Worm (Caenorhabditis elegans) whole organism, early embryonic: ENCODE results near the gene frpr-7.

Source experiments
- B0310.2 ChIP-seq: sonication (generic microtip); optimal IDR thresholded peaks from 2 replicates; lab custom pipeline; 2016; ENCODE audit warnings: mild to moderate bottlenecking, missing genetic modification characterization, missing compliant biosample characterization
- F13C5.2 ChIP-seq: sonication (generic microtip); optimal IDR thresholded peaks from 2 replicates; lab custom pipeline; 2017; ENCODE audit warnings: mild to moderate bottlenecking, missing genetic modification characterization, inconsistent platforms, missing compliant biosample characterization
- aly-1 ChIP-seq: sonication (generic microtip); optimal IDR thresholded peaks from 2 replicates; lab custom pipeline; 2016; ENCODE audit warnings: missing genetic modification characterization, missing compliant biosample characterization
- ama-1 ChIP-seq: fragments of 150-350 bp; optimal IDR thresholded peaks from 2 replicates; lab custom pipeline; 2014
- ceh-13 ChIP-seq: fragments of 200-800 bp; sonication (Bioruptor generic); optimal IDR thresholded peaks from 2 replicates; lab custom pipeline; 2018; ENCODE audit warnings: mild to moderate bottlenecking, missing genetic modification characterization, missing compliant biosample characterization
- ceh-36 ChIP-seq: sonication (generic microtip); optimal IDR thresholded peaks from 2 replicates; lab custom pipeline; 2016; ENCODE audit warnings: missing genetic modification characterization, inconsistent platforms, missing compliant biosample characterization
- ets-7 ChIP-seq: sonication (generic microtip); optimal IDR thresholded peaks from 2 replicates; lab custom pipeline; 2016; ENCODE audit warnings: missing genotype, missing genetic modification characterization, missing compliant biosample characterization
- flt-1 ChIP-seq: fragments of 200-800 bp; sonication (Bioruptor generic); IDR thresholded peaks from 2 replicates; pipeline ENCODE4 v1.3.6; 2022; ENCODE audit warnings: missing genetic modification characterization, missing compliant biosample characterization
- hmbx-1 ChIP-seq: sonication (generic microtip); optimal IDR thresholded peaks from 2 replicates; lab custom pipeline; 2016; ENCODE audit warnings: mild to moderate bottlenecking, missing genetic modification characterization, missing compliant biosample characterization
- hmg-4 ChIP-seq: fragments of 200-800 bp; sonication (Bioruptor generic); optimal IDR thresholded peaks from 2 replicates; lab custom pipeline; 2018; ENCODE audit warnings: mild to moderate bottlenecking, missing genetic modification characterization, missing compliant biosample characterization
- hnd-1 ChIP-seq: sonication (generic microtip); optimal IDR thresholded peaks from 2 replicates; lab custom pipeline; 2016; ENCODE audit warnings: missing genetic modification characterization, missing compliant biosample characterization
- pes-1 ChIP-seq: fragments of 200-800 bp; sonication (Bioruptor generic); IDR thresholded peaks from 2 replicates; pipeline ENCODE4 v1.3.6; 2022; ENCODE audit warnings: missing genetic modification reagents, missing genetic modification characterization, missing compliant biosample characterization
- scrt-1 ChIP-seq: fragments of 200-800 bp; sonication (Bioruptor generic); IDR thresholded peaks from 2 replicates; pipeline ENCODE4 v1.3.6; 2022; ENCODE audit warnings: missing genetic modification characterization, missing compliant biosample characterization
- sea-1 ChIP-seq: fragments of 200-800 bp; sonication (Bioruptor generic); conservative IDR thresholded peaks from 2 replicates; pipeline ENCODE4 v1.3.6; 2022; ENCODE audit warnings: missing genetic modification characterization, missing compliant biosample characterization
- tbx-11 ChIP-seq: fragments of 200-800 bp; sonication (Bioruptor generic); IDR thresholded peaks from 2 replicates; pipeline ENCODE4 v1.3.6; 2022; ENCODE audit warnings: missing genetic modification characterization, missing compliant biosample characterization
- tbx-37 ChIP-seq: fragments of 200-800 bp; sonication (Bioruptor generic); conservative IDR thresholded peaks from 2 replicates; pipeline ENCODE4 v1.3.6; 2022; ENCODE audit warnings: missing genetic modification reagents, missing genetic modification characterization, missing compliant biosample characterization
- tra-4 ChIP-seq: sonication (generic microtip); optimal IDR thresholded peaks from 2 replicates; lab custom pipeline; 2017; ENCODE audit warnings: missing genetic modification characterization, missing compliant biosample characterization

The frpr-7 gene

DNA sequence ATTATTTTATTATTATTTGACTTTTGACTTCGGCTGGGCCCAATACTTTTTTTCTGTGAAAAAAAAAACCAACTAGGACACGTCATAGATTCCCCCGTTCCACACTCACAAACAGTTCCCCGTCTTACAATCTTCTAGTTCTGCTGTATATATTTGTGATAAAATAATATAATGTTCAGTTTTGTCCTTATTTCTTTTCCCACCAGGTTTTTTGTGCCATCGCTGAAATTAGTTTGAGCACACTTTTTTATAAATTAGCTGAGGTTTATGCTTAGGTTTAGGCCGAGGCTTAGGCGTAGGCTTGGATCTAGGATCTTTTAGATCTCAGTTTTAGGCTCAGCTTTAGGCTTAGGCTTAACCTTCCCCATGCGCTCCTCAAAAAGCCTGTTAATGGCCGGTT, 52.3 kb downstream of the frpr-7 start:
- TF ChIP-seq scrt-1 (GFP tag; lab: Robert Waterston, UW) = no peak
- no peak for TF ChIP-seq flt-1 (GFP tag; lab: Robert Waterston, UW)
- TF ChIP-seq tbx-37 (GFP tag; lab: Robert Waterston, UW) = no peak
- no peak for TF ChIP-seq ets-7
- no peak for TF ChIP-seq B0310.2
- no peak for TF ChIP-seq aly-1 (tag; lab: Kevin White, UChicago)
- no peak for TF ChIP-seq sea-1 (GFP tag; lab: Robert Waterston, UW)
- TF ChIP-seq F13C5.2 (tag; lab: Kevin White, UChicago) = no peak
- no peak for TF ChIP-seq pes-1 (GFP tag; lab: Robert Waterston, UW)
- TF ChIP-seq ceh-13 (GFP tag; lab: Kevin White, UChicago) = no peak
- TF ChIP-seq hmbx-1 (tag; lab: Kevin White, UChicago) = no peak
- TF ChIP-seq hmg-4 (GFP tag; lab: Kevin White, UChicago) = no peak

ce11 chrX:17521425-17521824, 58.3 kb downstream of the frpr-7 start:
- TF ChIP-seq ets-7 (no peak), ceh-13 (GFP tag; lab: Kevin White, UChicago) (no peak), flt-1 (GFP tag; lab: Robert Waterston, UW) (no peak), hmg-4 (GFP tag; lab: Kevin White, UChicago) (no peak), B0310.2 (no peak), sea-1 (GFP tag; lab: Robert Waterston, UW) (no peak), scrt-1 (GFP tag; lab: Robert Waterston, UW) (no peak), tbx-37 (GFP tag; lab: Robert Waterston, UW) (no peak), tra-4 (no peak), pes-1 (GFP tag; lab: Robert Waterston, UW) (no peak), F13C5.2 (tag; lab: Kevin White, UChicago) (no peak), aly-1 (tag; lab: Kevin White, UChicago) (no peak), ceh-36 (tag; lab: Kevin White, UChicago) (no peak), hnd-1 (tag; lab: Kevin White, UChicago) (no peak), tbx-11 (no peak), ama-1 (no peak), hmbx-1 (tag; lab: Kevin White, UChicago) (no peak)

ce11 chrX:17519476-17519875, 60.2 kb downstream of the frpr-7 start:
- TF ChIP-seq tbx-37 (GFP tag; lab: Robert Waterston, UW) = no peak
- no peak for TF ChIP-seq tbx-11
- TF ChIP-seq pes-1 (GFP tag; lab: Robert Waterston, UW) = no peak
- no peak for TF ChIP-seq tra-4
- no peak for TF ChIP-seq F13C5.2 (tag; lab: Kevin White, UChicago)
- TF ChIP-seq hmbx-1 (tag; lab: Kevin White, UChicago) = no peak
- no peak for TF ChIP-seq ceh-36 (tag; lab: Kevin White, UChicago)
- no peak for TF ChIP-seq ama-1

ce11 chrX:17518293-17518692, 61.4 kb downstream of the frpr-7 start:
- TF ChIP-seq F13C5.2 (tag; lab: Kevin White, UChicago) = no peak
- TF ChIP-seq ama-1 = no peak
- no peak for TF ChIP-seq scrt-1 (GFP tag; lab: Robert Waterston, UW)
- no peak for TF ChIP-seq tbx-37 (GFP tag; lab: Robert Waterston, UW)
- TF ChIP-seq B0310.2 = no peak
- no peak for TF ChIP-seq ets-7
- no peak for TF ChIP-seq hmg-4 (GFP tag; lab: Kevin White, UChicago)
- no peak for TF ChIP-seq tra-4
- no peak for TF ChIP-seq ceh-13 (GFP tag; lab: Kevin White, UChicago)
- no peak for TF ChIP-seq tbx-11
- TF ChIP-seq flt-1 (GFP tag; lab: Robert Waterston, UW) = no peak
- TF ChIP-seq ceh-36 (tag; lab: Kevin White, UChicago) = no peak
- TF ChIP-seq sea-1 (GFP tag; lab: Robert Waterston, UW) = no peak
- TF ChIP-seq hmbx-1 (tag; lab: Kevin White, UChicago) = no peak
- no peak for TF ChIP-seq pes-1 (GFP tag; lab: Robert Waterston, UW)
- no peak for TF ChIP-seq aly-1 (tag; lab: Kevin White, UChicago)

- TF ChIP-seq F13C5.2 (tag; lab: Kevin White, UChicago) (no peak), ceh-36 (tag; lab: Kevin White, UChicago) (no peak), hnd-1 (tag; lab: Kevin White, UChicago) (no peak), scrt-1 (GFP tag; lab: Robert Waterston, UW) (no peak), hmbx-1 (tag; lab: Kevin White, UChicago) (no peak), flt-1 (GFP tag; lab: Robert Waterston, UW) (no peak), tbx-37 (GFP tag; lab: Robert Waterston, UW) (no peak), ets-7 (no peak), ama-1 (no peak), pes-1 (GFP tag; lab: Robert Waterston, UW) (no peak), ceh-13 (GFP tag; lab: Kevin White, UChicago) (no peak), hmg-4 (GFP tag; lab: Kevin White, UChicago) (no peak), B0310.2 (no peak), aly-1 (tag; lab: Kevin White, UChicago) (no peak), tra-4 (no peak), tbx-11 (no peak), sea-1 (GFP tag; lab: Robert Waterston, UW) (no peak)
Measured at ce11 chrX:17517872-17518271, 61.8 kb downstream of the frpr-7 start.
